Worm (Caenorhabditis elegans) whole organism, L3 larva: ENCODE results near the gene mlc-4.

ENCODE experiments used
- ceh-16 ChIP-seq: sonication (generic microtip); optimal IDR thresholded peaks from 2 replicates; lab custom pipeline; 2017; ENCODE audit warnings: missing biosample characterization, missing genetic modification characterization
- fkh-10 ChIP-seq: sonication (generic microtip); optimal IDR thresholded peaks from 2 replicates; lab custom pipeline; 2017; ENCODE audit warnings: missing biosample characterization, missing genetic modification reagents, missing genetic modification characterization
- jun-1 ChIP-seq: fragments of 150-350 bp; optimal IDR thresholded peaks from 2 replicates; lab custom pipeline; 2014; ENCODE audit warnings: missing biosample characterization, missing genetic modification reagents, missing genetic modification characterization
- lin-15B ChIP-seq: fragments of 150-350 bp; optimal IDR thresholded peaks from 2 replicates; lab custom pipeline; 2014; ENCODE audit warnings: missing biosample characterization, missing genetic modification characterization
- nhr-11 ChIP-seq: fragments of 150-350 bp; optimal IDR thresholded peaks from 2 replicates; lab custom pipeline; 2014; ENCODE audit warnings: missing biosample characterization, missing genetic modification characterization
- nhr-12 ChIP-seq: fragments of 150-350 bp; optimal IDR thresholded peaks from 2 replicates; lab custom pipeline; 2014; ENCODE audit warnings: missing biosample characterization, missing genetic modification characterization
- nhr-237 ChIP-seq: fragments of 150-350 bp; optimal IDR thresholded peaks from 2 replicates; lab custom pipeline; 2014; ENCODE audit warnings: missing biosample characterization, missing genetic modification characterization
- nhr-25 ChIP-seq: sonication (generic microtip); optimal IDR thresholded peaks from 2 replicates; lab custom pipeline; 2017; ENCODE audit warnings: missing biosample characterization, missing genetic modification characterization
- nhr-77 ChIP-seq: fragments of 150-350 bp; optimal IDR thresholded peaks from 2 replicates; lab custom pipeline; 2014; ENCODE audit warnings: missing biosample characterization, missing genetic modification characterization
- pha-4 ChIP-seq: fragments of 150-350 bp; optimal IDR thresholded peaks from 2 replicates; lab custom pipeline; 2014; ENCODE audit warnings: missing biosample characterization, missing genetic modification reagents, missing genetic modification characterization
- sea-2 ChIP-seq: fragments of 150-350 bp; sonication (generic microtip); optimal IDR thresholded peaks from 4 replicates; lab custom pipeline; 2014; ENCODE audit warnings: missing biosample characterization, missing genetic modification reagents, missing genetic modification characterization
- snpc-4 ChIP-seq: fragments of 150-350 bp; optimal IDR thresholded peaks from 2 replicates; lab custom pipeline; 2014; ENCODE audit warnings: missing biosample characterization, missing genetic modification characterization
- tbx-2 ChIP-seq: sonication (generic microtip); optimal IDR thresholded peaks from 2 replicates; lab custom pipeline; 2016; ENCODE audit warnings: mild to moderate bottlenecking, missing genetic modification characterization, missing compliant biosample characterization
- unc-39 ChIP-seq: sonication (generic microtip); optimal IDR thresholded peaks from 4 replicates; lab custom pipeline; 2017; ENCODE audit warnings: missing biosample characterization, missing genetic modification characterization

DNA sequence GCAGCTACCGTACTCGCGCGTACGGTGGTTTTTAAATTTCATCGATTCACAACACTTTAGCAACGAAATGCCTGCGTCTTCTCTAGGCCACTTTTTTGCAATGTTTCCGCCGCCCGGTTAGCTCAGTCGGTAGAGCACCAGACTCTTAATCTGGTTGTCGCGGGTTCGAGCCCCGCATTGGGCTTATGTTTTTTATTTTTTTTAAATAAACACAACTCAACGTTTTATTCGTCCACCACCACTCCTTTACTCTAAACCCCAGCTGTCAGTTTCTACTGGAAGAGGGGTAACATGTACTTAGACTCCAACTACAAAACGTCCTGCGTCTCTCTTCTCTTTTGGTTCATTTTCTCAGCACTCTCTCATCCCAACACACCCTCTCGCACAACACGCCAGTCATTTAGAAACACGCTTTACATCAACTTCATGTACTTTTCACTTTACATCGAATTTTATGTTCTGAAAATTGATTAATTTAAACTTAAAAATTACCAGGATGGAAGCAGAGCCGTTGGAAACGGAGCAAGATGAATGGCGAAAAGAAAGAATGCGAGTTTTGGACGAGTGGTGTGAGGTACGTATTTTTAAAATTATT is 4.1 kb downstream of the mlc-4 start, which contains the start of the genes elmd-1 and hecw-1:
- TF ChIP-seq sea-2 (GFP tag; lab: Kevin White, UChicago): no peak
- peak; percentile 15 for TF ChIP-seq jun-1 (tag; lab: Kevin White, UChicago)
- no peak for TF ChIP-seq nhr-237 (tag; lab: Kevin White, UChicago)
- TF ChIP-seq pha-4 (tag; lab: Kevin White, UChicago): no peak
- TF ChIP-seq nhr-12: no peak
- TF ChIP-seq tbx-2 (tag; lab: Kevin White, UChicago): no peak
- TF ChIP-seq nhr-77 (tag; lab: Kevin White, UChicago): no peak
- no peak for TF ChIP-seq ceh-16 (tag; lab: Kevin White, UChicago)
- TF ChIP-seq fkh-10 (GFP tag; lab: Kevin White, UChicago): no peak
- TF ChIP-seq nhr-11: no peak
- no peak for TF ChIP-seq unc-39 (tag; lab: Kevin White, UChicago)
- TF ChIP-seq snpc-4 (tag; lab: Kevin White, UChicago): no peak
- TF ChIP-seq nhr-25 (tag; lab: Kevin White, UChicago): no peak
- peak; percentile 30 for TF ChIP-seq lin-15B (tag; lab: Kevin White, UChicago)
